Worm (Caenorhabditis elegans) whole organism, midembryonic: Measurements from ENCODE around the gene lbp-7.

Source experiments
- T22C8.4 ChIP-seq: fragments of 200-800 bp; sonication (Bioruptor generic); IDR thresholded peaks from 2 replicates; pipeline ENCODE4 v1.3.6; 2022; ENCODE audit warnings: missing genetic modification characterization, missing compliant biosample characterization
- klf-2 ChIP-seq: fragments of 200-800 bp; sonication (Bioruptor generic); conservative IDR thresholded peaks from 2 replicates; pipeline ENCODE4 v1.3.6; 2022; ENCODE audit warnings: missing genetic modification reagents, missing genetic modification characterization, missing compliant biosample characterization
- med-1 ChIP-seq: sonication (generic microtip); optimal IDR thresholded peaks from 2 replicates; lab custom pipeline; 2017; ENCODE audit warnings: missing genetic modification characterization, mild to moderate bottlenecking, missing compliant biosample characterization, antibody characterized with exemption, missing genetic modification reagents; ENCODE audit not compliant: insufficient read depth
- ref-1 ChIP-seq: fragments of 200-800 bp; sonication (Bioruptor generic); conservative IDR thresholded peaks from 2 replicates; pipeline ENCODE4 v1.3.6; 2022; ENCODE audit warnings: missing genetic modification reagents, missing genetic modification characterization, missing compliant biosample characterization
- ztf-29 ChIP-seq: fragments of 200-800 bp; sonication (Bioruptor generic); IDR thresholded peaks from 2 replicates; pipeline ENCODE4 v1.3.6; 2022; ENCODE audit warnings: missing genetic modification reagents, missing genetic modification characterization, missing compliant biosample characterization

DNA sequence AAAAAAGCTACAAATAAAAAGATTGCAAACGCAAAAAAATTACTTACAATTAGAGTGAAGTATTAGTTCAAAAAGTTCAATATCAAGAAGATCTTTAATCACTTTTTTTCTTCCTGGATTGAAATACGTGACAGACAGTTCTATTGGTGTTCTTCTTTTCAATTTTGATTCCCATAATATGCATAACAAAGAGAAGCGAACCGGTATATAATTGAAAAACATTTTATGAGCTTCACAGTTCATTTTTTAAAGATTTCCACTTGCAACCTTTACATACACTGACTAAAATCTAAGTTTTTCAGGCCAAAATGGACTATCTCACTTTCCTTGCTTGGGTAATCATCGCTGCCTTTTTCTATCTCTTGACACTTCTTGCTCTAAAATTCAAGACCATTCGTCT, 2.8 kb upstream of the lbp-7 start, which contains the start of gene T22G5.1:
- TF ChIP-seq klf-2 (GFP tag; lab: Robert Waterston, UW) (no peak), med-1 (no peak), ztf-29 (GFP tag; lab: Robert Waterston, UW) (no peak), T22C8.4 (GFP tag; lab: Robert Waterston, UW) (no peak), ref-1 (no peak)
